Fruit fly (Drosophila melanogaster) whole organism, embryonic: Measurements from ENCODE around the gene Hrd3.
A peak's percentile ranks its signal among the peaks of the same experiment; 100 is the strongest.

Experiments
- B-H2 ChIP-seq: fragments of 200-800 bp; sonication (Bioruptor generic); optimal IDR thresholded peaks from 2 replicates; lab custom pipeline; 2018; ENCODE audit warnings: missing biosample characterization, mild to moderate bottlenecking, missing genetic modification characterization
- Bteb2 ChIP-seq: fragments of 200-800 bp; sonication (Bioruptor generic); optimal IDR thresholded peaks from 2 replicates; lab custom pipeline; 2016; ENCODE audit warnings: missing biosample characterization, missing genetic modification characterization
- CG12071 ChIP-seq: fragments of 200-800 bp; sonication (Bioruptor generic); optimal IDR thresholded peaks from 3 replicates; lab custom pipeline; 2018; ENCODE audit warnings: missing biosample characterization, mild to moderate bottlenecking, missing genetic modification characterization
- CG12659 ChIP-seq: fragments of 200-800 bp; sonication (Bioruptor generic); optimal IDR thresholded peaks from 3 replicates; lab custom pipeline; 2017; ENCODE audit warnings: mild to moderate bottlenecking, missing biosample characterization, missing genetic modification reagents, missing genetic modification characterization
- CG14441 ChIP-seq: fragments of 200-800 bp; sonication (Bioruptor generic); IDR thresholded peaks from 2 replicates; pipeline ENCODE4 v1.3.6; 2022; ENCODE audit warnings: missing biosample characterization, missing genetic modification characterization
- CG1529 ChIP-seq: fragments of 200-800 bp; sonication (Bioruptor generic); optimal IDR thresholded peaks from 3 replicates; lab custom pipeline; 2018; ENCODE audit warnings: missing biosample characterization, missing genetic modification characterization
- CG18011 ChIP-seq: fragments of 200-800 bp; sonication (Bioruptor generic); optimal IDR thresholded peaks from 2 replicates; lab custom pipeline; 2017; ENCODE audit warnings: missing biosample characterization, missing genetic modification characterization, mild to moderate bottlenecking, moderate library complexity, missing genotype
- CG18599 ChIP-seq: fragments of 200-800 bp; sonication (Bioruptor generic); optimal IDR thresholded peaks from 3 replicates; lab custom pipeline; 2017; ENCODE audit warnings: missing biosample characterization, missing genetic modification characterization, mild to moderate bottlenecking, moderate library complexity, missing genetic modification reagents
- CG31388 ChIP-seq: fragments of 200-800 bp; sonication (Bioruptor generic); optimal IDR thresholded peaks from 2 replicates; lab custom pipeline; 2016; ENCODE audit warnings: missing biosample characterization, missing genetic modification characterization
- CG3281 ChIP-seq: fragments of 200-800 bp; sonication (Bioruptor generic); optimal IDR thresholded peaks from 3 replicates; lab custom pipeline; 2017; ENCODE audit warnings: missing biosample characterization, mild to moderate bottlenecking, missing genetic modification characterization
- CG42726 ChIP-seq: fragments of 200-800 bp; sonication (Bioruptor generic); IDR thresholded peaks from 2 replicates; pipeline ENCODE4 v1.3.6; 2022; ENCODE audit warnings: missing biosample characterization, missing genetic modification characterization; ENCODE audit not compliant: partially characterized antibody
- CG6175 ChIP-seq: fragments of 200-800 bp; sonication (Bioruptor generic); IDR thresholded peaks from 3 replicates; pipeline ENCODE4 v1.3.6; 2022; ENCODE audit warnings: missing biosample characterization, missing genetic modification characterization
- CG6854 ChIP-seq: fragments of 200-800 bp; sonication (Bioruptor generic); optimal IDR thresholded peaks from 3 replicates; lab custom pipeline; 2017; ENCODE audit warnings: missing biosample characterization, mild to moderate bottlenecking, missing genetic modification characterization
- CG7357 ChIP-seq: fragments of 200-800 bp; sonication (Bioruptor generic); IDR thresholded peaks from 3 replicates; pipeline ENCODE4 v1.3.6; 2022; ENCODE audit warnings: missing biosample characterization, missing genetic modification characterization
- CG7372 ChIP-seq: fragments of 200-800 bp; sonication (Bioruptor generic); IDR thresholded peaks from 2 replicates; pipeline ENCODE4 v1.3.6; 2022; ENCODE audit warnings: missing biosample characterization, missing genetic modification characterization
- CG7928 ChIP-seq: fragments of 200-800 bp; sonication (Bioruptor generic); optimal IDR thresholded peaks from 2 replicates; lab custom pipeline; 2017; ENCODE audit warnings: missing biosample characterization, mild to moderate bottlenecking, missing genetic modification characterization
- CG9797 ChIP-seq: fragments of 200-800 bp; sonication (Bioruptor generic); optimal IDR thresholded peaks from 3 replicates; lab custom pipeline; 2018; ENCODE audit warnings: missing biosample characterization, mild to moderate bottlenecking, missing genetic modification characterization
- Camta ChIP-seq: fragments of 200-800 bp; sonication (Bioruptor generic); optimal IDR thresholded peaks from 2 replicates; lab custom pipeline; 2016; ENCODE audit warnings: missing biosample characterization, missing genetic modification characterization
- Chrac-16 ChIP-seq: fragments of 200-800 bp; sonication (Bioruptor generic); optimal IDR thresholded peaks from 3 replicates; lab custom pipeline; 2016; ENCODE audit warnings: missing biosample characterization, missing genetic modification characterization
- D19A ChIP-seq: fragments of 200-800 bp; optimal IDR thresholded peaks from 3 replicates; lab custom pipeline; 2019; ENCODE audit warnings: missing biosample characterization, mild to moderate bottlenecking, missing genetic modification characterization, moderate library complexity
- Doc2 ChIP-seq: fragments of 200-800 bp; sonication (Bioruptor generic); IDR thresholded peaks from 2 replicates; pipeline ENCODE4 v1.3.6; 2022; ENCODE audit warnings: missing biosample characterization, missing genetic modification characterization
- Dref ChIP-seq: fragments of 200-800 bp; sonication (Bioruptor generic); IDR thresholded peaks from 2 replicates; pipeline ENCODE4 v1.3.6; 2022; ENCODE audit warnings: missing biosample characterization, missing genetic modification characterization
- ERR ChIP-seq: fragments of 200-800 bp; sonication (Bioruptor generic); optimal IDR thresholded peaks from 2 replicates; lab custom pipeline; 2016; ENCODE audit warnings: missing biosample characterization, missing genetic modification characterization
- Kr ChIP-seq: fragments of 200-800 bp; sonication (Bioruptor generic); optimal IDR thresholded peaks from 2 replicates; lab custom pipeline; 2017; ENCODE audit warnings: missing biosample characterization, mild to moderate bottlenecking, missing genetic modification characterization
- Lhr ChIP-seq: fragments of 200-800 bp; sonication (Bioruptor generic); optimal IDR thresholded peaks from 3 replicates; lab custom pipeline; 2017; ENCODE audit warnings: mild to moderate bottlenecking, missing biosample characterization, missing genetic modification reagents, missing genetic modification characterization
- Mes4 ChIP-seq: fragments of 200-800 bp; sonication (Bioruptor generic); optimal IDR thresholded peaks from 2 replicates; lab custom pipeline; 2016; ENCODE audit warnings: missing biosample characterization, missing genetic modification characterization
- Neu2 ChIP-seq: fragments of 200-800 bp; sonication (Bioruptor generic); optimal IDR thresholded peaks from 3 replicates; lab custom pipeline; 2016; ENCODE audit warnings: missing biosample characterization, missing genetic modification characterization, borderline replicate concordance
- NfI ChIP-seq: fragments of 200-800 bp; sonication (Bioruptor generic); optimal IDR thresholded peaks from 3 replicates; lab custom pipeline; 2018; ENCODE audit warnings: missing biosample characterization, mild to moderate bottlenecking, missing genetic modification characterization, moderate library complexity
- Optix ChIP-seq: fragments of 200-800 bp; sonication (Bioruptor generic); IDR thresholded peaks from 3 replicates; pipeline ENCODE4 v1.3.6; 2022; ENCODE audit warnings: missing biosample characterization, missing genetic modification characterization
- Pdp1 ChIP-seq, 2 experiments: fragments of 200-800 bp; sonication (Bioruptor generic); optimal IDR thresholded peaks; 3 replicates each; lab custom pipeline; 2016; ENCODE audit warnings: missing biosample characterization in 2 of 2, missing genetic modification characterization in 2 of 2, mild to moderate bottlenecking in 1 of 2, moderate library complexity in 1 of 2
- Six4 ChIP-seq: fragments of 200-800 bp; sonication (Bioruptor generic); optimal IDR thresholded peaks from 2 replicates; lab custom pipeline; 2016; ENCODE audit warnings: missing biosample characterization, missing genetic modification characterization
- bab2 ChIP-seq: fragments of 200-800 bp; sonication (Bioruptor generic); optimal IDR thresholded peaks from 2 replicates; lab custom pipeline; 2016; ENCODE audit warnings: missing biosample characterization, missing genetic modification characterization
- cad ChIP-seq: fragments of >200 bp; optimal IDR thresholded peaks from 2 replicates; lab custom pipeline; 2017; ENCODE audit warnings: missing biosample characterization, missing genetic modification characterization
- dm ChIP-seq: fragments of 200-800 bp; sonication (Bioruptor generic); optimal IDR thresholded peaks from 3 replicates; lab custom pipeline; 2016; ENCODE audit warnings: missing biosample characterization, missing genetic modification characterization
- dpn ChIP-seq, 2 experiments: fragments of 200-800 bp; sonication (Bioruptor generic); optimal IDR thresholded peaks; 3 replicates each; lab custom pipeline; 2016; ENCODE audit warnings: missing biosample characterization in 2 of 2, missing genetic modification characterization in 2 of 2
- esg ChIP-seq: fragments of 200-800 bp; sonication (Bioruptor generic); conservative IDR thresholded peaks from 2 replicates; pipeline ENCODE4 v1.3.6; 2022; ENCODE audit warnings: missing biosample characterization, missing genetic modification characterization
- fu2 ChIP-seq: fragments of 200-800 bp; sonication (Bioruptor generic); optimal IDR thresholded peaks from 2 replicates; lab custom pipeline; 2016; ENCODE audit warnings: missing biosample characterization, missing genetic modification characterization
- gce ChIP-seq: fragments of 200-800 bp; sonication (Bioruptor generic); IDR thresholded peaks from 3 replicates; pipeline ENCODE4 v1.3.6; 2022; ENCODE audit warnings: missing biosample characterization, missing genetic modification characterization
- gcm2 ChIP-seq: fragments of 200-800 bp; sonication (Bioruptor generic); optimal IDR thresholded peaks from 2 replicates; lab custom pipeline; 2016; ENCODE audit warnings: missing biosample characterization, missing genetic modification characterization
- lbe ChIP-seq: fragments of 200-800 bp; sonication (Bioruptor generic); optimal IDR thresholded peaks from 2 replicates; lab custom pipeline; 2016; ENCODE audit warnings: missing biosample characterization, mild to moderate bottlenecking, missing genetic modification characterization
- mirr ChIP-seq: fragments of 200-800 bp; sonication (Bioruptor generic); optimal IDR thresholded peaks from 3 replicates; lab custom pipeline; 2018; ENCODE audit warnings: missing biosample characterization, mild to moderate bottlenecking, missing genetic modification characterization
- oc ChIP-seq: fragments of 200-800 bp; sonication (Bioruptor generic); optimal IDR thresholded peaks from 2 replicates; lab custom pipeline; 2018; ENCODE audit warnings: missing biosample characterization, mild to moderate bottlenecking, missing genetic modification characterization, moderate library complexity
- pfk ChIP-seq: fragments of 200-800 bp; sonication (Bioruptor generic); optimal IDR thresholded peaks from 2 replicates; lab custom pipeline; 2018; ENCODE audit warnings: missing biosample characterization, mild to moderate bottlenecking, missing genetic modification characterization, moderate library complexity
- pho ChIP-seq: fragments of 200-800 bp; sonication (Bioruptor generic); optimal IDR thresholded peaks from 2 replicates; lab custom pipeline; 2016; ENCODE audit warnings: missing biosample characterization, missing genetic modification characterization
- sc ChIP-seq, 3 experiments: fragments of >200 bp in 2 of 3; fragments of 200-800 bp in 1 of 3; sonication (Bioruptor generic) in 1 of 3; optimal IDR thresholded peaks; 2 replicates in 2 of 3; 3 replicates in 1 of 3; lab custom pipeline; 2017; ENCODE audit warnings: mild to moderate bottlenecking in 1 of 3, missing biosample characterization in 1 of 3, missing genetic modification characterization in 1 of 3, missing genetic modification reagents in 1 of 3
- so ChIP-seq: fragments of 200-800 bp; sonication (Bioruptor generic); IDR thresholded peaks from 3 replicates; pipeline ENCODE4 v1.3.6; 2022; ENCODE audit warnings: missing biosample characterization, missing genetic modification characterization
- sob ChIP-seq: fragments of 200-800 bp; sonication (Bioruptor generic); IDR thresholded peaks from 2 replicates; pipeline ENCODE4 v1.3.6; 2022; ENCODE audit warnings: missing biosample characterization, missing genetic modification characterization
- sug ChIP-seq: fragments of 200-800 bp; optimal IDR thresholded peaks from 2 replicates; lab custom pipeline; 2019; ENCODE audit warnings: missing biosample characterization, mild to moderate bottlenecking, missing genetic modification characterization, moderate library complexity
- tap ChIP-seq: fragments of 200-800 bp; optimal IDR thresholded peaks from 3 replicates; lab custom pipeline; 2019; ENCODE audit warnings: missing biosample characterization, mild to moderate bottlenecking, missing genetic modification characterization, moderate library complexity
- yki ChIP-seq: fragments of >200 bp; optimal IDR thresholded peaks from 3 replicates; lab custom pipeline; 2018

Gene Hrd3

dm6 chr3R:23734573-23735404 is 23.6 kb downstream of the Hrd3 start (continued):
- TF ChIP-seq CG6175 (GFP tag; lab: Robert Waterston, UW) (no peak), ERR (GFP tag; lab: Kevin White, UChicago) (no peak), CG12071 (GFP tag; lab: Kevin White, UChicago) (no peak), Kr (GFP tag; lab: Kevin White, UChicago) (no peak), Six4 (no peak), dm (GFP tag; lab: Kevin White, UChicago) (no peak), Neu2 (GFP tag; lab: Kevin White, UChicago) (no peak), mirr (GFP tag; lab: Kevin White, UChicago) (no peak), CG7372 (GFP tag; lab: Robert Waterston, UW) (no peak), Mes4 (GFP tag; lab: Kevin White, UChicago) (no peak), lbe (no peak), cad (no peak), CG1529 (GFP tag; lab: Kevin White, UChicago) (no peak), CG14441 (GFP tag; lab: Robert Waterston, UW) (no peak), CG3281 (GFP tag; lab: Kevin White, UChicago) (no peak), pho (GFP tag; lab: Kevin White, UChicago) (no peak), D19A (no peak), bab2 (no peak), CG18599 (GFP tag; lab: Kevin White, UChicago) (no peak), sc (optimal IDR thresholded peaks at IDR 0.05; lab: Kevin White, UChicago) (no peak), sc (GFP tag; optimal IDR thresholded peaks at IDR 0.05; lab: Kevin White, UChicago) (no peak), gce (GFP tag; lab: Robert Waterston, UW) (no peak), fu2 (GFP tag; lab: Kevin White, UChicago) (no peak), oc (peak; percentile 18), Chrac-16 (no peak), yki (lab: Kevin White, UChicago) (no peak), CG7357 (GFP tag; lab: Robert Waterston, UW) (no peak), CG42726 (GFP tag; lab: Robert Waterston, UW) (no peak), CG31388 (GFP tag; lab: Kevin White, UChicago) (peak; percentile 3), Doc2 (no peak), esg (GFP tag; lab: Robert Waterston, UW) (no peak), B-H2 (GFP tag; lab: Kevin White, UChicago) (no peak), so (GFP tag; lab: Robert Waterston, UW) (no peak), gcm2 (no peak), sob (GFP tag; lab: Robert Waterston, UW) (no peak), Bteb2 (GFP tag; lab: Kevin White, UChicago) (no peak), Lhr (no peak), pfk (no peak), CG9797 (GFP tag; lab: Kevin White, UChicago) (no peak), Optix (GFP tag; lab: Robert Waterston, UW) (0 out of 3 replicates have a peak, but pooled peaks have one; percentile 11), Camta (no peak), NfI (GFP tag; lab: Kevin White, UChicago) (no peak), CG18011 (GFP tag; lab: Kevin White, UChicago) (no peak), Pdp1 (GFP tag; optimal IDR thresholded peaks at IDR 0.05; lab: Kevin White, UChicago) (peak in 1 of 2 experiments; percentile 11), CG6854 (no peak), sug (tag; lab: Kevin White, UChicago) (no peak), CG7928 (no peak), Dref (GFP tag; lab: Robert Waterston, UW) (no peak), CG12659 (GFP tag; lab: Kevin White, UChicago) (no peak), dpn (GFP tag; optimal IDR thresholded peaks at IDR 0.05; lab: Kevin White, UChicago) (no peak), tap (tag; lab: Kevin White, UChicago) (no peak)
